1 fruit fly cellular context compared by ENCODE assay signal in genomic region chr3L:11251721-11252423, dm6.
A peak's percentile ranks its signal among the peaks of the same experiment; 100 is the strongest.
TF ChIP-seq lines count a peak whose summit lies in the region.

Gene scyl, plus strand, starts transcription at chr3L:11252307.

TF ChIP-seq in whole organism, embryonic, 481 proteins besides CTCF, POLR2A, EP300 and RAD21 (continued from another document and continues in another):
- TF ChIP-seq CG14014 (GFP tag; IDR thresholded peaks at IDR 0.05; lab: Robert Waterston, UW) (peak; percentile 40; the same call in 1 of the 2 replicates), CG7928 (GFP tag; optimal IDR thresholded peaks at IDR 0.05; lab: Kevin White, UChicago) (peak; percentile 6), CG7839 (tag; optimal IDR thresholded peaks at IDR 0.05; lab: Kevin White, UChicago) (peak; percentile 34), Myb (GFP tag; optimal IDR thresholded peaks at IDR 0.05; lab: Kevin White, UChicago) (peak; percentile 17), corto (GFP tag; optimal IDR thresholded peaks at IDR 0.05; lab: Kevin White, UChicago) (peak; percentile 29), unpg (GFP tag; optimal IDR thresholded peaks at IDR 0.05; lab: Kevin White, UChicago) (peak; percentile 56), stc (GFP tag; IDR thresholded peaks at IDR 0.05; lab: Robert Waterston, UW) (peak; percentile 69; the same call in 1 of the 2 replicates), CG8765 (GFP tag; IDR thresholded peaks at IDR 0.05; lab: Robert Waterston, UW) (no peak), CG12769 (tag; optimal IDR thresholded peaks at IDR 0.05; lab: Kevin White, UChicago) (peak; percentile 81), CG3065 (GFP tag; optimal IDR thresholded peaks at IDR 0.05; lab: Kevin White, UChicago) (no peak), nau (GFP tag; optimal IDR thresholded peaks at IDR 0.05; lab: Kevin White, UChicago) (peak; percentile 78), dimm (GFP tag; IDR thresholded peaks at IDR 0.05; lab: Robert Waterston, UW) (no peak), Dll (GFP tag; IDR thresholded peaks at IDR 0.05; lab: Robert Waterston, UW; ENCODE audit: partially characterized antibody) (peak; percentile 54; the same call in 3 of the 4 replicates), sens (GFP tag; lab: Kevin White, UChicago) (peak; percentile 87), Sry-β (GFP tag; optimal IDR thresholded peaks at IDR 0.05; lab: Kevin White, UChicago) (peak; percentile 45), dmrt11E (tag; optimal IDR thresholded peaks at IDR 0.05; lab: Kevin White, UChicago) (peak; percentile 17), CG10267 (tag; optimal IDR thresholded peaks at IDR 0.05; lab: Kevin White, UChicago) (peak; percentile 20), sc (optimal IDR thresholded peaks at IDR 0.05; lab: Kevin White, UChicago) (no peak), sc (GFP tag; optimal IDR thresholded peaks at IDR 0.05; lab: Kevin White, UChicago) (no peak), Ravus (GFP tag; IDR thresholded peaks at IDR 0.05; lab: Robert Waterston, UW) (no peak; the same call in 1 of the 2 replicates), tup (GFP tag; optimal IDR thresholded peaks at IDR 0.05; lab: Kevin White, UChicago) (no peak), CG16813 (GFP tag; IDR thresholded peaks at IDR 0.05; lab: Robert Waterston, UW; ENCODE audit: partially characterized antibody) (no peak; the same call in 2 of the 3 replicates), TFAM (GFP tag; optimal IDR thresholded peaks at IDR 0.05; lab: Kevin White, UChicago) (no peak), Doc3 (GFP tag; IDR thresholded peaks at IDR 0.05; lab: Robert Waterston, UW; ENCODE audit: partially characterized antibody) (no peak), CG18476 (GFP tag; optimal IDR thresholded peaks at IDR 0.05; lab: Kevin White, UChicago) (peak; percentile 37), Med (GFP tag; lab: Kevin White, UChicago) (peak; percentile 98), NfI (GFP tag; optimal IDR thresholded peaks at IDR 0.05; lab: Kevin White, UChicago) (peak; percentile 36), cato (GFP tag; optimal IDR thresholded peaks at IDR 0.05; lab: Kevin White, UChicago; ENCODE audit: borderline replicate concordance) (no peak), Ptx1 (GFP tag; IDR thresholded peaks at IDR 0.05; lab: Robert Waterston, UW) (peak; percentile 28; the same call in 1 of the 2 replicates), ro (GFP tag; IDR thresholded peaks at IDR 0.05; lab: Robert Waterston, UW) (no peak), CG11696 (GFP tag; IDR thresholded peaks at IDR 0.05; lab: Robert Waterston, UW) (peak; percentile 47), CG12071 (GFP tag; optimal IDR thresholded peaks at IDR 0.05; lab: Kevin White, UChicago) (peak; percentile 74), Nf-YB (GFP tag; optimal IDR thresholded peaks at IDR 0.05; lab: Kevin White, UChicago) (peak; percentile 56), Oli (tag; optimal IDR thresholded peaks at IDR 0.05; lab: Kevin White, UChicago) (peak; percentile 12), CG16815 (GFP tag; optimal IDR thresholded peaks at IDR 0.05; lab: Kevin White, UChicago) (no peak), CG7963 (GFP tag; IDR thresholded peaks at IDR 0.05; lab: Robert Waterston, UW; ENCODE audit: partially characterized antibody) (peak; percentile 40; the same call in 1 of the 3 replicates), Ets97D (GFP tag; optimal IDR thresholded peaks at IDR 0.05; lab: Kevin White, UChicago) (peak; percentile 9), CG4360 (GFP tag; IDR thresholded peaks at IDR 0.05; lab: Robert Waterston, UW) (peak; percentile 97), lbe (GFP tag; optimal IDR thresholded peaks at IDR 0.05; lab: Kevin White, UChicago) (peak; percentile 62), oc (tag; optimal IDR thresholded peaks at IDR 0.05; lab: Kevin White, UChicago) (peak; percentile 74), Abd-B (GFP tag; optimal IDR thresholded peaks at IDR 0.05; lab: Kevin White, UChicago) (no peak), CG4854 (GFP tag; optimal IDR thresholded peaks at IDR 0.05; lab: Kevin White, UChicago) (peak; percentile 60), CG2202 (tag; optimal IDR thresholded peaks at IDR 0.05; lab: Kevin White, UChicago) (peak; percentile 61), otp (GFP tag; IDR thresholded peaks at IDR 0.05; lab: Robert Waterston, UW) (peak; percentile 91), Hr51 (GFP tag; optimal IDR thresholded peaks at IDR 0.05; lab: Kevin White, UChicago) (peak; percentile 23 to 26), CG6683 (GFP tag; optimal IDR thresholded peaks at IDR 0.05; lab: Kevin White, UChicago) (no peak), CG9932 (GFP tag; IDR thresholded peaks at IDR 0.05; lab: Robert Waterston, UW) (peak; percentile 53), CG10979 (tag; optimal IDR thresholded peaks at IDR 0.05; lab: Kevin White, UChicago) (peak; percentile 18), Aef1 (GFP tag; IDR thresholded peaks at IDR 0.05; lab: Robert Waterston, UW) (no peak), CG9609 (GFP tag; optimal IDR thresholded peaks at IDR 0.05; lab: Kevin White, UChicago) (peak; percentile 52), fd96Cb (tag; optimal IDR thresholded peaks at IDR 0.05; lab: Kevin White, UChicago) (no peak), CG34376 (GFP tag; optimal IDR thresholded peaks at IDR 0.05; lab: Kevin White, UChicago) (peak; percentile 77), B-H1 (GFP tag; IDR thresholded peaks at IDR 0.05; lab: Robert Waterston, UW) (peak; percentile 51; the same call in 1 of the 3 replicates), grau (tag; optimal IDR thresholded peaks at IDR 0.05; lab: Kevin White, UChicago) (peak; percentile 48), schlank (tag; optimal IDR thresholded peaks at IDR 0.05; lab: Kevin White, UChicago) (peak; percentile 41), prd (optimal IDR thresholded peaks at IDR 0.05; lab: Kevin White, UChicago) (no peak), prd (GFP tag; IDR thresholded peaks at IDR 0.05; lab: Robert Waterston, UW) (peak; percentile 43; the same call in 2 of the 3 replicates), CG8924 (tag; optimal IDR thresholded peaks at IDR 0.05; lab: Kevin White, UChicago) (peak; percentile 69), Lhr (GFP tag; optimal IDR thresholded peaks at IDR 0.05; lab: Kevin White, UChicago) (no peak), Deaf1 (tag; optimal IDR thresholded peaks at IDR 0.05; lab: Kevin White, UChicago) (peak; percentile 76), CG10654 (GFP tag; optimal IDR thresholded peaks at IDR 0.05; lab: Kevin White, UChicago) (no peak), CG6765 (GFP tag; optimal IDR thresholded peaks at IDR 0.05; lab: Kevin White, UChicago) (peak; percentile 54), CG10543 (GFP tag; optimal IDR thresholded peaks at IDR 0.05; lab: Kevin White, UChicago) (peak; percentile 86), CG12155 (GFP tag; optimal IDR thresholded peaks at IDR 0.05; lab: Kevin White, UChicago) (no peak), Sox102F (GFP tag; optimal IDR thresholded peaks at IDR 0.05; lab: Kevin White, UChicago) (no peak), CG15479 (GFP tag; optimal IDR thresholded peaks at IDR 0.05; lab: Kevin White, UChicago) (peak; percentile 99), Dad (GFP tag; optimal IDR thresholded peaks at IDR 0.05; lab: Kevin White, UChicago) (peak; percentile 37), CG16863 (GFP tag; optimal IDR thresholded peaks at IDR 0.05; lab: Kevin White, UChicago) (peak; percentile 26), nmo (GFP tag; optimal IDR thresholded peaks at IDR 0.05; lab: Kevin White, UChicago) (peak; percentile 13), CoRest (tag; optimal IDR thresholded peaks at IDR 0.05; lab: Kevin White, UChicago) (no peak), CG13296 (GFP tag; optimal IDR thresholded peaks at IDR 0.05; lab: Kevin White, UChicago) (peak; percentile 59), CG34224 (GFP tag; IDR thresholded peaks at IDR 0.05; lab: Robert Waterston, UW; ENCODE audit: partially characterized antibody) (peak; percentile 78), CG18764 (GFP tag; optimal IDR thresholded peaks at IDR 0.05; lab: Kevin White, UChicago) (peak; percentile 31), cas (GFP tag; IDR thresholded peaks at IDR 0.05; lab: Robert Waterston, UW) (no peak; the same call in 1 of the 2 replicates), org-1 (GFP tag; optimal IDR thresholded peaks at IDR 0.05; lab: Kevin White, UChicago) (peak; percentile 33), CG2712 (tag; optimal IDR thresholded peaks at IDR 0.05; lab: Kevin White, UChicago) (peak; percentile 69), CG15514 (GFP tag; optimal IDR thresholded peaks at IDR 0.05; lab: Kevin White, UChicago) (peak; percentile 70), nerfin-2 (GFP tag; IDR thresholded peaks at IDR 0.05; lab: Robert Waterston, UW; ENCODE audit: partially characterized antibody) (peak; percentile 16; the same call in 1 of the 2 replicates), CG2199 (GFP tag; IDR thresholded peaks at IDR 0.05; lab: Robert Waterston, UW) (peak; percentile 92), CG11398 (GFP tag; optimal IDR thresholded peaks at IDR 0.05; lab: Kevin White, UChicago) (peak; percentile 50), wek (GFP tag; optimal IDR thresholded peaks at IDR 0.05; lab: Kevin White, UChicago) (peak; percentile 56), Vsx1 (GFP tag; optimal IDR thresholded peaks at IDR 0.05; lab: Kevin White, UChicago) (peak; percentile 43), pita (GFP tag; optimal IDR thresholded peaks at IDR 0.05; lab: Kevin White, UChicago) (no peak), slou (GFP tag; optimal IDR thresholded peaks at IDR 0.05; lab: Kevin White, UChicago) (no peak), Dp (GFP tag; optimal IDR thresholded peaks at IDR 0.05; lab: Kevin White, UChicago) (no peak), CG9876 (GFP tag; optimal IDR thresholded peaks at IDR 0.05; lab: Kevin White, UChicago) (peak; percentile 42), grn (GFP tag; optimal IDR thresholded peaks at IDR 0.05; lab: Kevin White, UChicago) (no peak), CG3281 (GFP tag; optimal IDR thresholded peaks at IDR 0.05; lab: Kevin White, UChicago) (peak; percentile 62), bsh (GFP tag; optimal IDR thresholded peaks at IDR 0.05; lab: Kevin White, UChicago) (peak; percentile 42 to 75), vnd (GFP tag; IDR thresholded peaks at IDR 0.05; lab: Robert Waterston, UW; ENCODE audit: partially characterized antibody) (no peak), trem (tag; optimal IDR thresholded peaks at IDR 0.05; lab: Kevin White, UChicago) (peak; percentile 52), gsb-n (tag; optimal IDR thresholded peaks at IDR 0.05; lab: Kevin White, UChicago) (peak; percentile 37), CG17802 (tag; optimal IDR thresholded peaks at IDR 0.05; lab: Kevin White, UChicago) (no peak), CG11695 (GFP tag; IDR thresholded peaks at IDR 0.05; lab: Robert Waterston, UW) (peak; percentile 71; the same call in 1 of the 3 replicates), mld (GFP tag; IDR thresholded peaks at IDR 0.05; lab: Robert Waterston, UW; ENCODE audit: partially characterized antibody) (no peak; the same call in 2 of the 3 replicates), CG3726 (GFP tag; IDR thresholded peaks at IDR 0.05; lab: Robert Waterston, UW) (no peak), CG17385 (GFP tag; optimal IDR thresholded peaks at IDR 0.05; lab: Kevin White, UChicago) (peak; percentile 79), knrl (GFP tag; IDR thresholded peaks at IDR 0.05; lab: Robert Waterston, UW; ENCODE audit: partially characterized antibody) (no peak; the same call in 2 of the 3 replicates), pros (GFP tag; optimal IDR thresholded peaks at IDR 0.05; lab: Kevin White, UChicago) (peak; percentile 94), gt (GFP tag; IDR thresholded peaks at IDR 0.05; lab: Robert Waterston, UW) (no peak), Sin3A (optimal IDR thresholded peaks at IDR 0.05; lab: Kevin White, UChicago) (no peak), CG1792 (GFP tag; optimal IDR thresholded peaks at IDR 0.05; lab: Kevin White, UChicago) (peak; percentile 49), CG32772 (GFP tag; IDR thresholded peaks at IDR 0.05; lab: Robert Waterston, UW) (peak; percentile 12; the same call in 1 of the 2 replicates), CHES-1-like (GFP tag; optimal IDR thresholded peaks at IDR 0.05; lab: Kevin White, UChicago) (peak; percentile 41), dm (GFP tag; optimal IDR thresholded peaks at IDR 0.05; lab: Kevin White, UChicago) (peak; percentile 26), Lpt (GFP tag; optimal IDR thresholded peaks at IDR 0.05; lab: Kevin White, UChicago) (no peak), ATbp (GFP tag; optimal IDR thresholded peaks at IDR 0.05; lab: Kevin White, UChicago) (peak; percentile 5), Side (GFP tag; optimal IDR thresholded peaks at IDR 0.05; lab: Kevin White, UChicago) (peak; percentile 82), cwo (GFP tag; optimal IDR thresholded peaks at IDR 0.05; lab: Kevin White, UChicago) (peak; percentile 73), ken (GFP tag; IDR thresholded peaks at IDR 0.05; lab: Robert Waterston, UW) (peak; percentile 66; the same call in 2 of the 3 replicates), lab (GFP tag; optimal IDR thresholded peaks at IDR 0.05; lab: Kevin White, UChicago) (peak; percentile 86), CG3995 (GFP tag; optimal IDR thresholded peaks at IDR 0.05; lab: Kevin White, UChicago) (no peak), Bgb (GFP tag; IDR thresholded peaks at IDR 0.05; lab: Robert Waterston, UW; ENCODE audit: partially characterized antibody) (peak; percentile 81), seq (GFP tag; IDR thresholded peaks at IDR 0.05; lab: Robert Waterston, UW) (peak; percentile 63; the same call in 1 of the 2 replicates), disco-r (GFP tag; optimal IDR thresholded peaks at IDR 0.05; lab: Kevin White, UChicago) (peak; percentile 14), Atf6 (GFP tag; IDR thresholded peaks at IDR 0.05; lab: Robert Waterston, UW) (peak; percentile 41), CG1602 (GFP tag; optimal IDR thresholded peaks at IDR 0.05; lab: Kevin White, UChicago) (no peak), pan (optimal IDR thresholded peaks at IDR 0.05; lab: Kevin White, UChicago) (no peak), pan (GFP tag; optimal IDR thresholded peaks at IDR 0.05 in 1 of 2, IDR thresholded peaks at IDR 0.05 in 1 of 2) (peak in 1 of 2 experiments; percentile 69), wor (GFP tag; IDR thresholded peaks at IDR 0.05; lab: Robert Waterston, UW) (no peak), Atf3 (GFP tag; optimal IDR thresholded peaks at IDR 0.05; lab: Kevin White, UChicago) (peak; percentile 36), gcm (GFP tag; optimal IDR thresholded peaks at IDR 0.05; lab: Kevin White, UChicago) (peak; percentile 92), lola (GFP tag; optimal IDR thresholded peaks at IDR 0.05; lab: Kevin White, UChicago) (no peak), repo (GFP tag; optimal IDR thresholded peaks at IDR 0.05; lab: Kevin White, UChicago) (peak; percentile 72), eyg (GFP tag; optimal IDR thresholded peaks at IDR 0.05; lab: Kevin White, UChicago) (peak; percentile 41), run (tag; optimal IDR thresholded peaks at IDR 0.05; lab: Kevin White, UChicago) (peak; percentile 43), dpn (GFP tag; optimal IDR thresholded peaks at IDR 0.05; lab: Kevin White, UChicago) (peak; percentile 46 to 59), CG13287 (GFP tag; IDR thresholded peaks at IDR 0.05; lab: Robert Waterston, UW; ENCODE audit: partially characterized antibody) (peak; percentile 68; the same call in 1 of the 2 replicates), ap (GFP tag; IDR thresholded peaks at IDR 0.05; lab: Robert Waterston, UW) (no peak)
